Fruit fly (Drosophila melanogaster) Kc167 (cell line): ENCODE measurements around the gene CG5787.

Experiments
- Myc ChIP-seq: fragments of >200 bp; optimal IDR thresholded peaks from 2 replicates; lab custom pipeline; 2017; ENCODE audit warnings: missing external identifiers
- Sin3A ChIP-seq: fragments of >200 bp; optimal IDR thresholded peaks from 2 replicates; lab custom pipeline; 2018; ENCODE audit warnings: missing external identifiers
- psq ChIP-seq: fragments of >200 bp; optimal IDR thresholded peaks from 2 replicates; lab custom pipeline; 2017; ENCODE audit warnings: missing external identifiers

DNA sequence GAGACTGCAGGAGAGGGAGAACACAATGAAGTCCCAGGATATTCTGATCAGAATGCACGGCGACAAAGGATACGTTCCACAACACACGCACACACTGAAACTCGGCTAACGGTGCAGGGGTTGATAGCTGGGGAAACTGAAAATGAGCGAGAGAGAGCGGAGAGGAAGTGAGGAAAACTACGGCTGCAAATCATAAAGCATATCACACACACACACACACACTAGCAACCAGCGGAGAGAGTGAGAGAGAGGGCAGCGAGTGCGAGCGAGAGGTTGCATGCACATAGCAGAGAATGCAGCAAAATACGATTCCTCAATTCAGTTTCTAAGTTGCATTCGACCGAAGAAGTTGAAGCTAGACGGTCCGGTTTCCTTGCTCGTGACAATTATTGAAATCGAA lies 34.5 kb downstream of the CG5787 start:
- TF ChIP-seq Sin3A (lab: Kevin White, UChicago) (no peak), psq (lab: Kevin White, UChicago) (no peak), Myc (lab: Kevin White, UChicago) (no peak)
